Worm (Caenorhabditis elegans) whole organism, late embryonic: ENCODE data around the gene T14G11.1.

ENCODE experiments used
- tbx-2 ChIP-seq: sonication (generic microtip); optimal IDR thresholded peaks from 2 replicates; lab custom pipeline; 2016; ENCODE audit warnings: missing genetic modification characterization, missing compliant biosample characterization
- unc-86 ChIP-seq: sonication (generic microtip); optimal IDR thresholded peaks from 2 replicates; lab custom pipeline; 2016; ENCODE audit warnings: missing genetic modification characterization, missing compliant biosample characterization

DNA sequence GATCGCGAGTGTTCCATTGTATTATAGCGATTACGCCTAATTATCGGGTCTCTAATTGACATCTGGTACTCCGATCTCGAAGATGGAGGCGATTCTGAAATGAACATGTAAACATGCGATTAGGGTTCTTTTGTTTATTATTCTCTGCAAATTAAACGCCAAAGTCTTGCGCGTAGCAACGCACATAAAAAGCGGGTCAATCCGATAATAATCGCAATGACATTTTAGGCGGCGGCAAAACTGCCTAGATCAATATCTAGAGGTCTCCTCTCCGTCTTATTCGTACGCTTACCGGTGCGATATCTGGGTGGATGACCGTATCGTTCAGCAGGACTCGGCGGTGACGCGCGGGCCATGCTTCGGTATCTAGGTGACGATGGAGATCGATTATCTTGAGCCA is 24.2 kb downstream of the T14G11.1 start:
- TF ChIP-seq unc-86 (tag; lab: Kevin White, UChicago) (no peak), tbx-2 (tag; lab: Kevin White, UChicago) (no peak)
